Worm (Caenorhabditis elegans): Measurements from ENCODE around the gene K02A6.2.

ce11 chrX:8216957-8217356 lies 7.9 kb downstream of the K02A6.2 start:
- TF ChIP-seq him-1 (tag; optimal IDR thresholded peaks at IDR 0.05): no peak
- no peak for TF ChIP-seq W03F9.2 (tag; optimal IDR thresholded peaks at IDR 0.05)
- no peak for TF ChIP-seq dao-5 (tag; optimal IDR thresholded peaks at IDR 0.05)
